Worm (Caenorhabditis elegans) whole organism, L4/young adult: ENCODE data around the gene T28A8.5.

Experiments
- W03F9.2 ChIP-seq: fragments of 150-350 bp; optimal IDR thresholded peaks from 2 replicates; lab custom pipeline; 2014; ENCODE audit warnings: missing biosample characterization, missing genetic modification characterization
- dao-5 ChIP-seq: sonication (generic microtip); optimal IDR thresholded peaks from 2 replicates; lab custom pipeline; 2016; ENCODE audit warnings: missing genotype, missing genetic modification characterization, moderate library complexity, missing compliant biosample characterization
- him-1 ChIP-seq: sonication (generic microtip); optimal IDR thresholded peaks from 2 replicates; lab custom pipeline; 2016; ENCODE audit warnings: missing genotype, missing genetic modification reagents, missing genetic modification characterization, missing compliant biosample characterization

The T28A8.5 gene

ce11 chrIII:13525118-13525839, 23.8 kb downstream of the T28A8.5 start:
- no peak for TF ChIP-seq dao-5 (tag; lab: Kevin White, UChicago)
- no peak for TF ChIP-seq him-1
- no peak for TF ChIP-seq W03F9.2 (tag; lab: Kevin White, UChicago)

ce11 chrIII:13526191-13526590, 24.8 kb downstream of the T28A8.5 start:
- no peak for TF ChIP-seq dao-5 (tag; lab: Kevin White, UChicago)
- no peak for TF ChIP-seq him-1
- TF ChIP-seq W03F9.2 (tag; lab: Kevin White, UChicago): no peak

ce11 chrIII:13526702-13527101, 25.3 kb downstream of the T28A8.5 start:
- no peak for TF ChIP-seq him-1
- TF ChIP-seq W03F9.2 (tag; lab: Kevin White, UChicago): no peak
- no peak for TF ChIP-seq dao-5 (tag; lab: Kevin White, UChicago)

- TF ChIP-seq W03F9.2 (tag; lab: Kevin White, UChicago) (no peak), dao-5 (tag; lab: Kevin White, UChicago) (no peak)
These were observed 26.1 kb downstream of the T28A8.5 start, which contains the start of gene lron-13 for ce11 chrIII:13527424-13528097. Gene lron-13 (plus strand): TSS chrIII:13527438.

ce11 chrIII:13528513-13529249, 27.3 kb downstream of the T28A8.5 start:
- TF ChIP-seq W03F9.2 (tag; lab: Kevin White, UChicago): no peak
- TF ChIP-seq him-1: no peak
- no peak for TF ChIP-seq dao-5 (tag; lab: Kevin White, UChicago)

ce11 chrIII:13530017-13530416, 28.6 kb downstream of the T28A8.5 start:
- TF ChIP-seq dao-5 (tag; lab: Kevin White, UChicago) (no peak), W03F9.2 (tag; lab: Kevin White, UChicago) (no peak)

ce11 chrIII:13530838-13531237, 29.4 kb downstream of the T28A8.5 start:
- no peak for TF ChIP-seq dao-5 (tag; lab: Kevin White, UChicago)
- TF ChIP-seq him-1: no peak
- no peak for TF ChIP-seq W03F9.2 (tag; lab: Kevin White, UChicago)

- no peak for TF ChIP-seq W03F9.2 (tag; lab: Kevin White, UChicago)
- no peak for TF ChIP-seq him-1
- no peak for TF ChIP-seq dao-5 (tag; lab: Kevin White, UChicago)
These were observed 33.3 kb downstream of the T28A8.5 start for ce11 chrIII:13534704-13535103.

ce11 chrIII:13535735-13536390, 34.4 kb downstream of the T28A8.5 start:
- TF ChIP-seq W03F9.2 (tag; lab: Kevin White, UChicago): no peak
- no peak for TF ChIP-seq dao-5 (tag; lab: Kevin White, UChicago)
- TF ChIP-seq him-1: no peak

ce11 chrIII:13540791-13541190, 39.4 kb downstream of the T28A8.5 start:
- no peak for TF ChIP-seq him-1

ce11 chrIII:13542458-13542857, 41.0 kb downstream of the T28A8.5 start:
- no peak for TF ChIP-seq him-1
- no peak for TF ChIP-seq dao-5 (tag; lab: Kevin White, UChicago)
- TF ChIP-seq W03F9.2 (tag; lab: Kevin White, UChicago): no peak

ce11 chrIII:13543434-13543833, 42.0 kb downstream of the T28A8.5 start, which contains the start of gene acs-5:
Gene acs-5 (minus strand): TSS chrIII:13543534.
- TF ChIP-seq him-1: no peak
- no peak for TF ChIP-seq dao-5 (tag; lab: Kevin White, UChicago)
- no peak for TF ChIP-seq W03F9.2 (tag; lab: Kevin White, UChicago)

- TF ChIP-seq him-1 (no peak), W03F9.2 (tag; lab: Kevin White, UChicago) (no peak), dao-5 (tag; lab: Kevin White, UChicago) (no peak)
These were observed 43.2 kb downstream of the T28A8.5 start for ce11 chrIII:13544593-13544992.
